Fruit fly (Drosophila melanogaster) whole organism, wandering third instar larva: ENCODE measurements around the gene CG7945.

Experiments used
- dl ChIP-seq, 2 experiments: fragments of 175-275, 200-275 bp in 1 of 2; fragments of 200-275 bp in 1 of 2; sonication (Bioruptor generic); optimal IDR thresholded peaks; lab custom pipeline; 2018; ENCODE audit warnings: mild to moderate bottlenecking in 2 of 2, missing biosample characterization in 2 of 2, missing genetic modification characterization in 2 of 2, moderate library complexity in 2 of 2; ENCODE audit not compliant: partially characterized antibody in 2 of 2, insufficient read depth in 1 of 2
- ey ChIP-seq: fragments of 200-800 bp; sonication (Bioruptor generic); optimal IDR thresholded peaks from 2 replicates; lab custom pipeline; 2016; ENCODE audit warnings: missing biosample characterization, missing genetic modification characterization
- pan ChIP-seq: fragments of >200 bp; optimal IDR thresholded peaks from 2 replicates; lab custom pipeline; 2017
- sv ChIP-seq: fragments of 200-800 bp; sonication (Bioruptor generic); optimal IDR thresholded peaks from 3 replicates; lab custom pipeline; 2016; ENCODE audit warnings: missing biosample characterization, missing genetic modification characterization

DNA sequence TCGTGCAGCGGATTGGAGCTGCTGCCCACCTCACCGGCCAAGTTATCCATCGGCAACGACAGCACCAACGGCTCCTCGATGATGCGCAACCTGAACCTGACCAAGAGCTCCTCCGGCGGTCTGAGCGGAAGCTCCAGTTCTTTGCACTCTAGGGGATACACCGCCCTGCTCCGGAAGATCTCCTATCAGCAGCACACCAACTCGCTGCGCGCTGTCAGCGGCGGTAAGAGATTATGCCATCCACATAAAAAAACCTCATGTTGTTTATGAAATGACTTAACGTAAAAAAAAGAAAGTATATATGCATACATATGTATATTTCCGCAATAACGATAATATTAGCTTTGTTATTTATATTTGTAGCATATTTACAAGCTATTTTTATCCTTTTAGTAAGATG is 44.8 kb upstream of the CG7945 start:
- no peak for TF ChIP-seq ey (GFP tag; lab: Kevin White, UChicago)
- no peak for TF ChIP-seq sv (GFP tag; lab: Kevin White, UChicago)
- TF ChIP-seq pan (lab: Kevin White, UChicago), result no peak
- TF ChIP-seq dl (GFP tag; optimal IDR thresholded peaks at IDR 0.05; lab: Kevin White, UChicago; ENCODE audit: insufficient read depth in 1 of 2, partially characterized antibody in 2 of 2), result no peak
